Worm (Caenorhabditis elegans) whole organism, L4/young adult: ENCODE data around the gene K09A9.8.
A peak's percentile ranks its signal among the peaks of the same experiment; 100 is the strongest.

Experiments
- W03F9.2 ChIP-seq: fragments of 150-350 bp; optimal IDR thresholded peaks from 2 replicates; lab custom pipeline; 2014; ENCODE audit warnings: missing biosample characterization, missing genetic modification characterization
- dao-5 ChIP-seq: sonication (generic microtip); optimal IDR thresholded peaks from 2 replicates; lab custom pipeline; 2016; ENCODE audit warnings: missing genotype, missing genetic modification characterization, moderate library complexity, missing compliant biosample characterization
- him-1 ChIP-seq: sonication (generic microtip); optimal IDR thresholded peaks from 2 replicates; lab custom pipeline; 2016; ENCODE audit warnings: missing genotype, missing genetic modification reagents, missing genetic modification characterization, missing compliant biosample characterization

Gene K09A9.8

ce11 chrX:15616443-15616842, 19.5 kb upstream of the K09A9.8 start, which contains the start of gene ergi-3:
Gene ergi-3, minus strand, starts transcription at chrX:15616753.
- peak; percentile 77 for TF ChIP-seq W03F9.2 (tag; lab: Kevin White, UChicago)
- no peak for TF ChIP-seq him-1 (tag; lab: Kevin White, UChicago)

- TF ChIP-seq dao-5 (tag; lab: Kevin White, UChicago) (no peak), W03F9.2 (tag; lab: Kevin White, UChicago) (no peak), him-1 (tag; lab: Kevin White, UChicago) (no peak)
Measured at ce11 chrX:15613745-15614229, 16.8 kb upstream of the K09A9.8 start, which contains the start of gene K09E9.3. Gene K09E9.3, minus strand, starts transcription at chrX:15613795.

ce11 chrX:15610527-15611091, 13.6 kb upstream of the K09A9.8 start:
- TF ChIP-seq W03F9.2 (tag; lab: Kevin White, UChicago), result peak; percentile 74
- TF ChIP-seq him-1 (tag; lab: Kevin White, UChicago), result peak; percentile 10
- no peak for TF ChIP-seq dao-5 (tag; lab: Kevin White, UChicago)

ce11 chrX:15609698-15610097, 12.7 kb upstream of the K09A9.8 start:
- no peak for TF ChIP-seq dao-5 (tag; lab: Kevin White, UChicago)
- TF ChIP-seq W03F9.2 (tag; lab: Kevin White, UChicago), result no peak
- no peak for TF ChIP-seq him-1 (tag; lab: Kevin White, UChicago)

- no peak for TF ChIP-seq dao-5 (tag; lab: Kevin White, UChicago)
- TF ChIP-seq him-1 (tag; lab: Kevin White, UChicago), result no peak
- no peak for TF ChIP-seq W03F9.2 (tag; lab: Kevin White, UChicago)
Measured at ce11 chrX:15608593-15608992, 11.6 kb upstream of the K09A9.8 start.

ce11 chrX:15607498-15608019, 10.6 kb upstream of the K09A9.8 start, which contains the start of gene nipi-3:
Gene nipi-3, plus strand, starts transcription at chrX:15607969.
- TF ChIP-seq W03F9.2 (tag; lab: Kevin White, UChicago) (peak; percentile 86), him-1 (tag; lab: Kevin White, UChicago) (peak; percentile 82), dao-5 (tag; lab: Kevin White, UChicago) (no peak)

ce11 chrX:15606585-15607276, 9.8 kb upstream of the K09A9.8 start, which contains the start of gene rab-14:
Gene rab-14, minus strand, starts transcription at chrX:15606635.
- peak; percentile 50 for TF ChIP-seq dao-5 (tag; lab: Kevin White, UChicago)
- TF ChIP-seq him-1 (tag; lab: Kevin White, UChicago), result peak; percentile 54
- TF ChIP-seq W03F9.2 (tag; lab: Kevin White, UChicago), result no peak

ce11 chrX:15604236-15604635, 7.3 kb upstream of the K09A9.8 start:
- no peak for TF ChIP-seq dao-5 (tag; lab: Kevin White, UChicago)
- no peak for TF ChIP-seq him-1 (tag; lab: Kevin White, UChicago)
- TF ChIP-seq W03F9.2 (tag; lab: Kevin White, UChicago), result no peak

- TF ChIP-seq him-1 (tag; lab: Kevin White, UChicago) (peak; percentile 68), W03F9.2 (tag; lab: Kevin White, UChicago) (no peak)
Measured at ce11 chrX:15600512-15601117, 3.6 kb upstream of the K09A9.8 start, which contains the start of gene ent-2. Gene ent-2, plus strand, starts transcription at chrX:15601067.

- TF ChIP-seq him-1 (tag; lab: Kevin White, UChicago) (no peak), dao-5 (tag; lab: Kevin White, UChicago) (no peak)
Measured at ce11 chrX:15599925-15600324, 2.9 kb upstream of the K09A9.8 start.

ce11 chrX:15598661-15599384, 1.8 kb upstream of the K09A9.8 start:
- TF ChIP-seq W03F9.2 (tag; lab: Kevin White, UChicago) (no peak), dao-5 (tag; lab: Kevin White, UChicago) (no peak), him-1 (tag; lab: Kevin White, UChicago) (no peak)

- no peak for TF ChIP-seq him-1 (tag; lab: Kevin White, UChicago)
- no peak for TF ChIP-seq dao-5 (tag; lab: Kevin White, UChicago)
- no peak for TF ChIP-seq W03F9.2 (tag; lab: Kevin White, UChicago)
Measured at ce11 chrX:15594019-15594418, 3.0 kb downstream of the K09A9.8 start.
